Worm (Caenorhabditis elegans) whole organism, mixed stage, embryonic: ENCODE measurements around the gene ssp-33.
"Not testable (repeated sequence)": the region's sequence is repeated elsewhere in the genome, so short reads cannot be mapped to it uniquely, and the experiment has no call there.

Source experiments
- elt-1 ChIP-seq: sonication (generic microtip); optimal IDR thresholded peaks from 2 replicates; lab custom pipeline; 2017; ENCODE audit warnings: missing genetic modification characterization, mild to moderate bottlenecking, missing compliant biosample characterization, antibody characterized with exemption, moderate library complexity, borderline replicate concordance; ENCODE audit not compliant: insufficient read depth
- nhr-12 ChIP-seq: fragments of 150-350 bp; optimal IDR thresholded peaks from 2 replicates; lab custom pipeline; 2014; ENCODE audit warnings: missing biosample characterization, missing genetic modification characterization
- nhr-28 ChIP-seq: fragments of 150-350 bp; optimal IDR thresholded peaks from 2 replicates; lab custom pipeline; 2014; ENCODE audit warnings: missing biosample characterization, missing genetic modification characterization
- sptf-1 ChIP-seq: sonication (generic microtip); optimal IDR thresholded peaks from 2 replicates; lab custom pipeline; 2017; ENCODE audit warnings: mild to moderate bottlenecking, missing genetic modification characterization, moderate library complexity, missing compliant biosample characterization
- zip-8 ChIP-seq: fragments of 150-350 bp; optimal IDR thresholded peaks from 2 replicates; lab custom pipeline; 2014; ENCODE audit warnings: missing biosample characterization, missing genetic modification characterization
- ztf-11 ChIP-seq: fragments of 150-350 bp; optimal IDR thresholded peaks from 2 replicates; lab custom pipeline; 2014; ENCODE audit warnings: missing biosample characterization, missing genetic modification characterization

Gene ssp-33

DNA sequence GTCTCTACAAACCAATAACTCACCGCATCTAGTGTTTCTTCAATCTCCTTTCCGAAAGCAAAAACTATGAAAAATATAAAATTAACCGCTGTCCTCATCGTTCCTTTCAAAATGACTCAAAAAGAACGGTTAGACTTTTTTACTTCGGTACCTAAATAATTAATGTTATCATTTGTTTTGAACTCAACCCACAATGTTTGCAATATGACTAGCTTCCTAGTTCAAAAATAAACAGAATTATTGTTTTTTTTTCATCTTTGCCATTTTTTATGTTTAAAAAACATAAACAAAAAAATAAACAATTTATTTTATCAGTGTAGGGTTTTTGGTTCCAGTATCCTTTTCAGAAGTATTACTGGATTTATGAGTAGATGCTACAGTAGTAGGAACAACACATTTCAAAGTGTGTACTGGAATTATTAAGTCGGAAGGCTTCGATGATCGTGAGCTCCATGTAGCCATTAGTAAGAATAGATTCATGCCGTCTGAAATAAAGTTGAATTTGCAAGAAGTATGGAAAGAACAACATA, 37.5 kb downstream of the ssp-33 start, which contains the start of the genes lipl-8 and Y50E8A.22:
Gene lipl-8, minus strand, starts transcription at position 101 of the 530 bp plus-strand sequence.
Gene Y50E8A.22, minus strand, starts transcription at position 480 of the 530 bp plus-strand sequence.
- TF ChIP-seq elt-1 (no peak), sptf-1 (no peak), nhr-28 (tag; lab: Kevin White, UChicago) (no peak)

DNA sequence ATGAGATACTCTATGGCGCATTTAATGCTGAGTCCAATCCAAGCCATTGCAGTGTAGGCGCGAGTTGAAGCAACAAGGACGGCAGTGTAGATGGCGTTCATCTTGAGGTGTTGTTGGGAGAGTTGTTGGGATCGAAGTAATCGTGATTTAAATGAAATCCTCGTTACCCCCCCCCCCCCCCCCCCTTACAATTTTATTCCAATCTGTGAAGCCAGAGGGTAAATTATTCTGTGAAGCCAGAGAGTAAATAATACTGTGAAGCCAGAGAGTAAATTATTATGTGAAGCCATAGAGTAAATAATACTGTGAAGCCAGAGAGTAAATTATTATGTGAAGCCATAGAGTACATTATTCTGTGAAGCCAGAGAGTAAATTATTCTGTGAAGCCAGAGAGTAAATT, 39.2 kb downstream of the ssp-33 start, which contains the start of gene nspa-10:
Gene nspa-10, minus strand, starts transcription at position 101 of the 400 bp plus-strand sequence.
- not testable (repeated sequence) for TF ChIP-seq ztf-11; zip-8 (tag; lab: Kevin White, UChicago); nhr-12
